Fruit fly (Drosophila melanogaster): ENCODE results near the gene Gagr.

Gene Gagr

dm6 chr3L:16433556-16433955, 39.2 kb downstream of the Gagr start:
- no peak for TF ChIP-seq CG17801 (GFP tag; optimal IDR thresholded peaks at IDR 0.05; ENCODE audit: partially characterized antibody)

- TF ChIP-seq CG17801 (GFP tag; optimal IDR thresholded peaks at IDR 0.05; ENCODE audit: partially characterized antibody) = no peak
Observed at dm6 chr3L:16437271-16437670, 42.9 kb downstream of the Gagr start.

dm6 chr3L:16442628-16443027, 48.2 kb downstream of the Gagr start:
- TF ChIP-seq CG17801 (GFP tag; optimal IDR thresholded peaks at IDR 0.05; ENCODE audit: partially characterized antibody) = no peak
